Fruit fly (Drosophila melanogaster) whole organism, embryonic: ENCODE results near the gene CG13385.

ENCODE experiments used
- CG10959 ChIP-seq: fragments of 200-800 bp; sonication (Bioruptor generic); IDR thresholded peaks from 2 replicates; pipeline ENCODE4 v1.3.6; 2022; ENCODE audit warnings: missing biosample characterization, missing genetic modification characterization
- CG13424 ChIP-seq: fragments of 200-800 bp; sonication (Bioruptor generic); optimal IDR thresholded peaks from 2 replicates; lab custom pipeline; 2019; ENCODE audit warnings: missing biosample characterization, mild to moderate bottlenecking, missing genetic modification characterization, moderate library complexity
- CG14860 ChIP-seq: fragments of 200-800 bp; sonication (Bioruptor generic); IDR thresholded peaks from 3 replicates; pipeline ENCODE4 v1.3.6; 2022; ENCODE audit warnings: missing biosample characterization, missing genetic modification characterization; ENCODE audit not compliant: partially characterized antibody
- CG1602 ChIP-seq: fragments of 200-800 bp; sonication (Bioruptor generic); optimal IDR thresholded peaks from 3 replicates; lab custom pipeline; 2016; ENCODE audit warnings: missing biosample characterization, missing genetic modification characterization
- CG17612 ChIP-seq: fragments of 200-800 bp; sonication (Bioruptor generic); IDR thresholded peaks from 2 replicates; pipeline ENCODE4 v1.3.6; 2022; ENCODE audit warnings: missing biosample characterization, missing genetic modification characterization
- CG17912 ChIP-seq: fragments of 200-800 bp; sonication (Bioruptor generic); optimal IDR thresholded peaks from 2 replicates; lab custom pipeline; 2018; ENCODE audit warnings: missing biosample characterization, mild to moderate bottlenecking, missing genetic modification characterization
- CG18619 ChIP-seq: fragments of 200-800 bp; sonication (Bioruptor generic); optimal IDR thresholded peaks from 3 replicates; lab custom pipeline; 2017; ENCODE audit warnings: missing biosample characterization, mild to moderate bottlenecking, missing genetic modification characterization
- CG30431 ChIP-seq: fragments of 200-800 bp; sonication (Bioruptor generic); optimal IDR thresholded peaks from 2 replicates; lab custom pipeline; 2017; ENCODE audit warnings: missing biosample characterization, missing genetic modification characterization
- CG32767 ChIP-seq: fragments of 200-800 bp; sonication (Bioruptor generic); IDR thresholded peaks from 2 replicates; pipeline ENCODE4 v1.3.6; 2022; ENCODE audit warnings: missing biosample characterization, missing genetic modification characterization
- CG3407 ChIP-seq: fragments of 200-800 bp; sonication (Bioruptor generic); optimal IDR thresholded peaks from 2 replicates; lab custom pipeline; 2018; ENCODE audit warnings: missing biosample characterization, mild to moderate bottlenecking, missing genetic modification characterization
- CG34376 ChIP-seq: fragments of 200-800 bp; sonication (Bioruptor generic); optimal IDR thresholded peaks from 2 replicates; lab custom pipeline; 2018; ENCODE audit warnings: missing biosample characterization, mild to moderate bottlenecking, missing genetic modification characterization
- CG4404 ChIP-seq: fragments of 200-800 bp; sonication (Bioruptor generic); IDR thresholded peaks from 2 replicates; pipeline ENCODE4 v1.3.6; 2022; ENCODE audit warnings: missing biosample characterization, missing genetic modification characterization
- CG4617 ChIP-seq: fragments of 200-800 bp; sonication (Bioruptor generic); optimal IDR thresholded peaks from 3 replicates; lab custom pipeline; 2016; ENCODE audit warnings: missing biosample characterization, missing genetic modification characterization, borderline replicate concordance
- CG6813 ChIP-seq: fragments of 200-800 bp; sonication (Bioruptor generic); optimal IDR thresholded peaks from 2 replicates; lab custom pipeline; 2017; ENCODE audit warnings: missing biosample characterization, missing genetic modification characterization, mild to moderate bottlenecking, moderate library complexity, missing genetic modification reagents
- CG7786 ChIP-seq: fragments of 200-800 bp; sonication (Bioruptor generic); optimal IDR thresholded peaks from 2 replicates; lab custom pipeline; 2016; ENCODE audit warnings: missing biosample characterization, missing genetic modification characterization
- CG8478 ChIP-seq: fragments of >200 bp; optimal IDR thresholded peaks from 2 replicates; lab custom pipeline; 2018
- CG8765 ChIP-seq: fragments of 200-800 bp; sonication (Bioruptor generic); IDR thresholded peaks from 2 replicates; pipeline ENCODE4 v1.3.6; 2022; ENCODE audit warnings: missing biosample characterization, missing genetic modification characterization
- CG8944 ChIP-seq: fragments of 200-800 bp; sonication (Bioruptor generic); optimal IDR thresholded peaks from 3 replicates; lab custom pipeline; 2016; ENCODE audit warnings: missing biosample characterization, missing genetic modification characterization
- CG9876 ChIP-seq: fragments of 200-800 bp; sonication (Bioruptor generic); optimal IDR thresholded peaks from 2 replicates; lab custom pipeline; 2016; ENCODE audit warnings: missing biosample characterization, missing genetic modification characterization
- CG9932 ChIP-seq: fragments of 200-800 bp; sonication (Bioruptor generic); IDR thresholded peaks from 2 replicates; pipeline ENCODE4 v1.3.6; 2022; ENCODE audit warnings: missing biosample characterization, missing genetic modification characterization
- Dad ChIP-seq: fragments of 200-800 bp; sonication (Bioruptor generic); optimal IDR thresholded peaks from 3 replicates; lab custom pipeline; 2016; ENCODE audit warnings: missing biosample characterization, missing genetic modification characterization
- Doc2 ChIP-seq: fragments of 200-800 bp; sonication (Bioruptor generic); IDR thresholded peaks from 2 replicates; pipeline ENCODE4 v1.3.6; 2022; ENCODE audit warnings: missing biosample characterization, missing genetic modification characterization
- Doc3 ChIP-seq: fragments of 200-800 bp; sonication (Bioruptor generic); IDR thresholded peaks from 3 replicates; pipeline ENCODE4 v1.3.6; 2022; ENCODE audit warnings: missing biosample characterization, missing genetic modification characterization; ENCODE audit not compliant: partially characterized antibody
- Dp ChIP-seq: fragments of 200-800 bp; sonication (Bioruptor generic); optimal IDR thresholded peaks from 2 replicates; lab custom pipeline; 2018; ENCODE audit warnings: missing biosample characterization, mild to moderate bottlenecking, missing genetic modification characterization, moderate library complexity
- HLH4C ChIP-seq: fragments of 200-800 bp; sonication (Bioruptor generic); IDR thresholded peaks from 3 replicates; pipeline ENCODE4 v1.3.6; 2022; ENCODE audit warnings: missing biosample characterization, missing genetic modification characterization; ENCODE audit not compliant: partially characterized antibody
- MESR4 ChIP-seq: fragments of 200-800 bp; sonication (Bioruptor generic); optimal IDR thresholded peaks from 2 replicates; lab custom pipeline; 2018; ENCODE audit warnings: missing biosample characterization, mild to moderate bottlenecking, missing genetic modification characterization, moderate library complexity
- Ptx1 ChIP-seq: fragments of 200-800 bp; sonication (Bioruptor generic); IDR thresholded peaks from 2 replicates; pipeline ENCODE4 v1.3.6; 2022; ENCODE audit warnings: missing biosample characterization, missing genetic modification characterization
- Ravus ChIP-seq: fragments of 200-800 bp; sonication (Bioruptor generic); IDR thresholded peaks from 2 replicates; pipeline ENCODE4 v1.3.6; 2022; ENCODE audit warnings: missing biosample characterization, missing genetic modification characterization
- bab2 ChIP-seq: fragments of 200-800 bp; sonication (Bioruptor generic); optimal IDR thresholded peaks from 2 replicates; lab custom pipeline; 2016; ENCODE audit warnings: missing biosample characterization, missing genetic modification characterization
- cato ChIP-seq: fragments of 200-800 bp; sonication (Bioruptor generic); optimal IDR thresholded peaks from 2 replicates; lab custom pipeline; 2016; ENCODE audit warnings: missing biosample characterization, missing genetic modification characterization, borderline replicate concordance
- ci ChIP-seq: fragments of 200-800 bp; sonication (Bioruptor generic); IDR thresholded peaks from 3 replicates; pipeline ENCODE4 v1.3.6; 2022; ENCODE audit warnings: missing biosample characterization, missing genetic modification characterization
- crol ChIP-seq: fragments of 200-800 bp; sonication (Bioruptor generic); IDR thresholded peaks from 2 replicates; pipeline ENCODE4 v1.3.6; 2022; ENCODE audit warnings: missing biosample characterization, missing genetic modification characterization
- dimm ChIP-seq: fragments of 200-800 bp; sonication (Bioruptor generic); IDR thresholded peaks from 2 replicates; pipeline ENCODE4 v1.3.6; 2022; ENCODE audit warnings: missing biosample characterization, missing genetic modification characterization
- dysf ChIP-seq: fragments of 200-800 bp; sonication (Bioruptor generic); IDR thresholded peaks from 3 replicates; pipeline ENCODE4 v1.3.6; 2022; ENCODE audit warnings: missing biosample characterization, missing genetic modification characterization
- exex ChIP-seq: fragments of 200-800 bp; sonication (Bioruptor generic); optimal IDR thresholded peaks from 4 replicates; lab custom pipeline; 2018; ENCODE audit warnings: missing biosample characterization, mild to moderate bottlenecking, missing genetic modification characterization, moderate library complexity
- gce ChIP-seq: fragments of 200-800 bp; sonication (Bioruptor generic); IDR thresholded peaks from 3 replicates; pipeline ENCODE4 v1.3.6; 2022; ENCODE audit warnings: missing biosample characterization, missing genetic modification characterization
- gcm2 ChIP-seq: fragments of 200-800 bp; sonication (Bioruptor generic); optimal IDR thresholded peaks from 2 replicates; lab custom pipeline; 2016; ENCODE audit warnings: missing biosample characterization, missing genetic modification characterization
- grau ChIP-seq: fragments of 200-800 bp; optimal IDR thresholded peaks from 3 replicates; lab custom pipeline; 2019; ENCODE audit warnings: missing biosample characterization, mild to moderate bottlenecking, missing genetic modification characterization, moderate library complexity
- ind ChIP-seq: fragments of 200-800 bp; sonication (Bioruptor generic); optimal IDR thresholded peaks from 3 replicates; lab custom pipeline; 2016; ENCODE audit warnings: missing biosample characterization, missing genetic modification characterization
- mam ChIP-seq: fragments of 200-800 bp; sonication (Bioruptor generic); optimal IDR thresholded peaks from 3 replicates; lab custom pipeline; 2016; ENCODE audit warnings: missing biosample characterization, missing genetic modification characterization
- otp ChIP-seq: fragments of 200-800 bp; sonication (Bioruptor generic); IDR thresholded peaks from 3 replicates; pipeline ENCODE4, ENCODE4 v1.3.6; 2022; ENCODE audit warnings: missing biosample characterization, missing genetic modification characterization
- pita ChIP-seq: fragments of 200-800 bp; sonication (Bioruptor generic); optimal IDR thresholded peaks from 2 replicates; lab custom pipeline; 2017; ENCODE audit warnings: missing biosample characterization, mild to moderate bottlenecking, missing genetic modification characterization
- pros ChIP-seq: fragments of 200-800 bp; sonication (Bioruptor generic); optimal IDR thresholded peaks from 3 replicates; lab custom pipeline; 2019; ENCODE audit warnings: missing biosample characterization, mild to moderate bottlenecking, missing genetic modification characterization, moderate library complexity
- repo ChIP-seq: fragments of 200-800 bp; sonication (Bioruptor generic); optimal IDR thresholded peaks from 2 replicates; lab custom pipeline; 2016; ENCODE audit warnings: missing biosample characterization, missing genetic modification characterization
- ro ChIP-seq: fragments of 200-800 bp; sonication (Bioruptor generic); IDR thresholded peaks from 2 replicates; pipeline ENCODE4 v1.3.6; 2022; ENCODE audit warnings: missing biosample characterization, missing genetic modification characterization
- salm ChIP-seq: fragments of 200-800 bp; sonication (Bioruptor generic); optimal IDR thresholded peaks from 2 replicates; lab custom pipeline; 2018; ENCODE audit warnings: missing biosample characterization, mild to moderate bottlenecking, missing genetic modification characterization
- sima ChIP-seq: fragments of 200-800 bp; sonication (Bioruptor generic); optimal IDR thresholded peaks from 2 replicates; lab custom pipeline; 2016; ENCODE audit warnings: missing biosample characterization, missing genetic modification characterization
- ssp ChIP-seq: fragments of 200-800 bp; sonication (Bioruptor generic); IDR thresholded peaks from 2 replicates; pipeline ENCODE4 v1.3.6; 2022; ENCODE audit warnings: missing biosample characterization, missing genetic modification characterization
- wdn ChIP-seq: fragments of 200-800 bp; sonication (Bioruptor generic); IDR thresholded peaks from 2 replicates; pipeline ENCODE4 v1.3.6; 2022; ENCODE audit warnings: missing biosample characterization, missing genetic modification characterization
- zf30C ChIP-seq: fragments of 200-800 bp; sonication (Bioruptor generic); optimal IDR thresholded peaks from 3 replicates; lab custom pipeline; 2018; ENCODE audit warnings: missing biosample characterization, mild to moderate bottlenecking, missing genetic modification characterization

The CG13385 gene

DNA sequence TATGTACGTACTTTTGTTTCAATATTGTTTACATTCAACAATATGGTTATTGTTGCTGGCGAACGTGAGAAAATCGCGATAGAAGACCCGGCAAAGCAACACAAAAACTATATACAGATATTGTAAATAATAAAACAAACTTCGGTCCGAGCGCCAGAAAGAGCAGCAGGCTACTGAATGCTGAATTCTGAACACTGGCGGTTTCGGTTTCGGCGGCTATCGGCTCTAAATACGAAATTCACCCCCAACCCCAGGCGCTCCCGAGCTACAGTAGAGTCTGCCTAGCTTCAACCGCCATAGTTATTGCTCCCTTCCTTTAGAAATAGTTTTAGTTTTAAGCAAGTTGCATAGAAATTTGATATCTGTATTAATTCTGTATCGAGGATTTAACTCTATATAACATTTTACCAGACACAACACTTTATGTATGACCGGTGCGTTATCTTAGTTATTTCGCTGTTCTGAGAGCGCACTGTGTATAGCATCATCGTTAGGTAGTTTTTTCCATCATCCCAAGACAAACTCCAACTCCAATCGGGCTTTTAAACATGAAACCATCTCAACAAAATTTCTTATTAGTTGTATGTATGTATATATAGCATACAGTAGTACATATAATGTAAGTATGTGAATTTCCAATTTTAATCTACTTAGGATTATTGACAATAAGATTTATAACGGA lies 34.0 kb upstream of the CG13385 start, which contains the start of gene CG7627 (continued):
- peak; percentile 57 for TF ChIP-seq gcm2 (GFP tag; lab: Kevin White, UChicago)
- TF ChIP-seq CG3407 (GFP tag; lab: Kevin White, UChicago) = peak; percentile 28
- TF ChIP-seq CG34376 (GFP tag; lab: Kevin White, UChicago) = peak; percentile 76
- peak; percentile 87 for TF ChIP-seq CG7786 (GFP tag; lab: Kevin White, UChicago)
- TF ChIP-seq dysf (GFP tag; lab: Robert Waterston, UW) = peak; percentile 86
- peak; percentile 24 for TF ChIP-seq CG17912 (GFP tag; lab: Kevin White, UChicago)
- TF ChIP-seq Doc2 = peak; percentile 21; the same call in 1 of the 2 replicates
- peak; percentile 35 for TF ChIP-seq CG9876 (GFP tag; lab: Kevin White, UChicago)
- no peak for TF ChIP-seq Dp (GFP tag; lab: Kevin White, UChicago)
- TF ChIP-seq Doc3 (GFP tag; lab: Robert Waterston, UW) = no peak
- peak; percentile 11 for TF ChIP-seq CG30431 (GFP tag; lab: Kevin White, UChicago)
- peak; percentile 83 for TF ChIP-seq CG9932 (GFP tag; lab: Robert Waterston, UW)
- TF ChIP-seq dimm (GFP tag; lab: Robert Waterston, UW) = peak; percentile 70; the same call in 1 of the 2 replicates
- peak; percentile 31; the same call in 1 of the 3 replicates for TF ChIP-seq gce (GFP tag; lab: Robert Waterston, UW)
- TF ChIP-seq CG14860 = no peak
- peak; percentile 75 for TF ChIP-seq CG8944 (GFP tag; lab: Kevin White, UChicago)
- no peak for TF ChIP-seq HLH4C (GFP tag; lab: Robert Waterston, UW)
- peak; percentile 98 for TF ChIP-seq grau (tag; lab: Kevin White, UChicago)
- no peak for TF ChIP-seq pros (GFP tag; lab: Kevin White, UChicago)
- TF ChIP-seq Ravus (GFP tag; lab: Robert Waterston, UW) = peak; percentile 54
- peak; percentile 74 for TF ChIP-seq bab2 (GFP tag; lab: Kevin White, UChicago)
- TF ChIP-seq Dad = peak; percentile 61
- peak; percentile 23 for TF ChIP-seq CG1602 (GFP tag; lab: Kevin White, UChicago)
- no peak for TF ChIP-seq cato
- TF ChIP-seq exex (tag; lab: Kevin White, UChicago) = peak; percentile 77
- TF ChIP-seq CG10959 (GFP tag; lab: Robert Waterston, UW) = peak; percentile 45; the same call in 1 of the 2 replicates
- no peak for TF ChIP-seq sima (GFP tag; lab: Kevin White, UChicago)
- TF ChIP-seq mam (GFP tag; lab: Kevin White, UChicago) = peak; percentile 84
- TF ChIP-seq MESR4 (GFP tag; lab: Kevin White, UChicago) = no peak
- TF ChIP-seq pita = no peak
- peak; percentile 78 for TF ChIP-seq ind (GFP tag; lab: Kevin White, UChicago)
- peak; percentile 73 for TF ChIP-seq repo (GFP tag; lab: Kevin White, UChicago)
- TF ChIP-seq CG18619 (GFP tag; lab: Kevin White, UChicago) = peak; percentile 71
- peak; percentile 58 for TF ChIP-seq wdn (GFP tag; lab: Robert Waterston, UW)
- peak; percentile 78 for TF ChIP-seq CG6813 (GFP tag; lab: Kevin White, UChicago)
- no peak for TF ChIP-seq zf30C (GFP tag; lab: Kevin White, UChicago)
- no peak for TF ChIP-seq CG8765 (GFP tag; lab: Robert Waterston, UW)
- TF ChIP-seq CG4617 (GFP tag; lab: Kevin White, UChicago) = no peak
- TF ChIP-seq CG4404 = peak; percentile 78
- no peak for TF ChIP-seq CG17612
- TF ChIP-seq ssp (GFP tag; lab: Robert Waterston, UW) = peak; percentile 58
- TF ChIP-seq salm (tag; lab: Kevin White, UChicago) = no peak
- peak; percentile 70 for TF ChIP-seq ro (GFP tag; lab: Robert Waterston, UW)
- TF ChIP-seq Ptx1 (GFP tag; lab: Robert Waterston, UW) = peak; percentile 83
- TF ChIP-seq CG8478 (lab: Kevin White, UChicago) = no peak
- TF ChIP-seq crol (GFP tag; lab: Robert Waterston, UW) = no peak
- peak; percentile 64; the same call in 1 of the 2 replicates for TF ChIP-seq CG32767 (GFP tag; lab: Robert Waterston, UW)
- TF ChIP-seq otp (GFP tag; lab: Robert Waterston, UW) = 0 out of 3 replicates have a peak, but pooled peaks have one; percentile 59
- peak; percentile 67; the same call in 2 of the 3 replicates for TF ChIP-seq ci (GFP tag; lab: Robert Waterston, UW)
- TF ChIP-seq CG13424 (tag; lab: Kevin White, UChicago) = peak; percentile 78
